Fruit fly (Drosophila melanogaster) whole organism, embryonic: ENCODE measurements around the gene dlp.
A peak's percentile ranks its signal among the peaks of the same experiment; 100 is the strongest.

Experiments
- CG12942 ChIP-seq: fragments of 200-800 bp; sonication (Bioruptor generic); optimal IDR thresholded peaks from 3 replicates; lab custom pipeline; 2016; ENCODE audit warnings: missing biosample characterization, missing genetic modification characterization
- CG13775 ChIP-seq: fragments of 200-800 bp; sonication (Bioruptor generic); optimal IDR thresholded peaks from 3 replicates; lab custom pipeline; 2017; ENCODE audit warnings: missing biosample characterization, mild to moderate bottlenecking, missing genetic modification characterization
- CG15011 ChIP-seq: fragments of 200-800 bp; sonication (Bioruptor generic); optimal IDR thresholded peaks from 3 replicates; lab custom pipeline; 2018; ENCODE audit warnings: missing biosample characterization, mild to moderate bottlenecking, missing genetic modification characterization
- CG18262 ChIP-seq: fragments of 200-800 bp; optimal IDR thresholded peaks from 3 replicates; lab custom pipeline; 2019; ENCODE audit warnings: missing biosample characterization, mild to moderate bottlenecking, missing genetic modification characterization, moderate library complexity
- CG18599 ChIP-seq: fragments of 200-800 bp; sonication (Bioruptor generic); optimal IDR thresholded peaks from 3 replicates; lab custom pipeline; 2017; ENCODE audit warnings: missing biosample characterization, missing genetic modification characterization, mild to moderate bottlenecking, moderate library complexity, missing genetic modification reagents
- CG2712 ChIP-seq: fragments of 200-800 bp; optimal IDR thresholded peaks from 3 replicates; lab custom pipeline; 2019; ENCODE audit warnings: missing biosample characterization, mild to moderate bottlenecking, missing genetic modification characterization, moderate library complexity
- CG2875 ChIP-seq: fragments of 200-800 bp; sonication (Bioruptor generic); optimal IDR thresholded peaks from 2 replicates; lab custom pipeline; 2017; ENCODE audit warnings: missing biosample characterization, mild to moderate bottlenecking, missing genetic modification characterization, missing genetic modification reagents
- CG3065 ChIP-seq: fragments of 200-800 bp; sonication (Bioruptor generic); optimal IDR thresholded peaks from 2 replicates; lab custom pipeline; 2016; ENCODE audit warnings: missing biosample characterization, missing genetic modification characterization
- CG31441 ChIP-seq: fragments of 200-800 bp; sonication (Bioruptor generic); IDR thresholded peaks from 2 replicates; pipeline ENCODE4 v1.3.6; 2022; ENCODE audit warnings: missing biosample characterization, missing genetic modification characterization
- CG32772 ChIP-seq: fragments of 200-800 bp; sonication (Bioruptor generic); IDR thresholded peaks from 2 replicates; pipeline ENCODE4 v1.3.6; 2022; ENCODE audit warnings: missing biosample characterization, missing genetic modification characterization
- CG34422 ChIP-seq: fragments of 200-800 bp; sonication (Bioruptor generic); IDR thresholded peaks from 3 replicates; pipeline ENCODE4 v1.3.6; 2022; ENCODE audit warnings: missing biosample characterization, missing genetic modification characterization
- CG3838 ChIP-seq: fragments of 200-800 bp; sonication (Bioruptor generic); optimal IDR thresholded peaks from 3 replicates; lab custom pipeline; 2016; ENCODE audit warnings: missing biosample characterization, missing genetic modification characterization
- CG42726 ChIP-seq: fragments of 200-800 bp; sonication (Bioruptor generic); IDR thresholded peaks from 2 replicates; pipeline ENCODE4 v1.3.6; 2022; ENCODE audit warnings: missing biosample characterization, missing genetic modification characterization; ENCODE audit not compliant: partially characterized antibody
- CG7271 ChIP-seq: fragments of 200-800 bp; sonication (Bioruptor generic); optimal IDR thresholded peaks from 2 replicates; lab custom pipeline; 2018; ENCODE audit warnings: missing biosample characterization, mild to moderate bottlenecking, missing genetic modification characterization, moderate library complexity
- CG9609 ChIP-seq: fragments of 200-800 bp; sonication (Bioruptor generic); optimal IDR thresholded peaks from 3 replicates; lab custom pipeline; 2016; ENCODE audit warnings: missing biosample characterization, missing genetic modification characterization
- CTCF ChIP-seq: fragments of 200-800 bp; sonication (Bioruptor generic); optimal IDR thresholded peaks from 2 replicates; lab custom pipeline; 2017; ENCODE audit warnings: missing biosample characterization, mild to moderate bottlenecking, missing genetic modification characterization, moderate library complexity
- CkIIα-i1 ChIP-seq: fragments of 200-800 bp; sonication (Bioruptor generic); IDR thresholded peaks from 2 replicates; pipeline ENCODE4 v1.3.6; 2022; ENCODE audit warnings: missing biosample characterization, missing genetic modification characterization
- Dfd ChIP-seq, 2 experiments: fragments of >200 bp; optimal IDR thresholded peaks; 2 replicates each; lab custom pipeline; 2017; ENCODE audit warnings: missing biosample characterization in 2 of 2, missing genetic modification characterization in 2 of 2
- Ets97D ChIP-seq: fragments of 200-800 bp; sonication (Bioruptor generic); optimal IDR thresholded peaks from 3 replicates; lab custom pipeline; 2016; ENCODE audit warnings: missing biosample characterization, missing genetic modification characterization
- NC2α ChIP-seq: fragments of 200-800 bp; sonication (Bioruptor generic); optimal IDR thresholded peaks from 2 replicates; lab custom pipeline; 2016; ENCODE audit warnings: missing biosample characterization, missing genetic modification characterization
- NFAT ChIP-seq: fragments of 200-800 bp; sonication (Bioruptor generic); IDR thresholded peaks from 2 replicates; pipeline ENCODE4 v1.3.6; 2022; ENCODE audit warnings: missing biosample characterization, missing genetic modification characterization
- Oaz ChIP-seq: fragments of 200-800 bp; sonication (Bioruptor generic); IDR thresholded peaks from 2 replicates; pipeline ENCODE4 v1.3.6; 2022; ENCODE audit warnings: missing biosample characterization, missing genetic modification characterization
- Rfx ChIP-seq: fragments of 200-800 bp; sonication (Bioruptor generic); IDR thresholded peaks from 2 replicates; pipeline ENCODE4 v1.3.6; 2022; ENCODE audit warnings: missing biosample characterization, missing genetic modification characterization
- Side ChIP-seq: fragments of 200-800 bp; sonication (Bioruptor generic); optimal IDR thresholded peaks from 2 replicates; lab custom pipeline; 2016; ENCODE audit warnings: missing biosample characterization, missing genetic modification characterization
- TFAM ChIP-seq: fragments of 200-800 bp; sonication (Bioruptor generic); optimal IDR thresholded peaks from 2 replicates; lab custom pipeline; 2017; ENCODE audit warnings: missing biosample characterization, missing genetic modification characterization, inconsistent platforms
- Tbp ChIP-seq: fragments of >200 bp; optimal IDR thresholded peaks from 2 replicates; lab custom pipeline; 2018; ENCODE audit warnings: missing biosample characterization, missing genetic modification characterization
- abd-A ChIP-seq: fragments of 200-800 bp; sonication (Bioruptor generic); optimal IDR thresholded peaks from 3 replicates; lab custom pipeline; 2019; ENCODE audit warnings: missing biosample characterization, mild to moderate bottlenecking, missing genetic modification characterization, moderate library complexity
- ap ChIP-seq: fragments of 200-800 bp; sonication (Bioruptor generic); IDR thresholded peaks from 2 replicates; pipeline ENCODE4 v1.3.6; 2022; ENCODE audit warnings: missing biosample characterization, missing genetic modification characterization
- ase ChIP-seq: fragments of 200-800 bp; sonication (Bioruptor generic); IDR thresholded peaks from 3 replicates; pipeline ENCODE4 v1.3.6; 2022; ENCODE audit warnings: missing biosample characterization, missing genetic modification characterization
- chinmo ChIP-seq: fragments of 200-800 bp; sonication (Bioruptor generic); IDR thresholded peaks from 4 replicates; pipeline ENCODE4 v1.3.6; 2022; ENCODE audit warnings: missing biosample characterization, missing genetic modification characterization; ENCODE audit not compliant: partially characterized antibody
- crc ChIP-seq: fragments of 200-800 bp; sonication (Bioruptor generic); optimal IDR thresholded peaks from 2 replicates; lab custom pipeline; 2016; ENCODE audit warnings: missing biosample characterization, missing genetic modification characterization
- croc ChIP-seq: fragments of 200-800 bp; sonication (Bioruptor generic); conservative IDR thresholded peaks from 3 replicates; pipeline ENCODE4 v1.3.6; 2022; ENCODE audit warnings: missing biosample characterization, missing genetic modification characterization
- da ChIP-seq: fragments of 200-800 bp; sonication (Bioruptor generic); optimal IDR thresholded peaks from 2 replicates; lab custom pipeline; 2016; ENCODE audit warnings: missing biosample characterization, missing genetic modification characterization
- dati ChIP-seq: fragments of 200-800 bp; sonication (Bioruptor generic); IDR thresholded peaks from 2 replicates; pipeline ENCODE4 v1.3.6; 2022; ENCODE audit warnings: missing biosample characterization, missing genetic modification characterization
- emc ChIP-seq: fragments of 200-800 bp; sonication (Bioruptor generic); optimal IDR thresholded peaks from 2 replicates; lab custom pipeline; 2016; ENCODE audit warnings: missing biosample characterization, missing genetic modification characterization
- ems ChIP-seq: fragments of 200-800 bp; sonication (Bioruptor generic); optimal IDR thresholded peaks from 3 replicates; lab custom pipeline; 2016; ENCODE audit warnings: missing biosample characterization, missing genetic modification characterization
- fd64A ChIP-seq: fragments of 200-800 bp; sonication (Bioruptor generic); optimal IDR thresholded peaks from 3 replicates; lab custom pipeline; 2018; ENCODE audit warnings: missing biosample characterization, mild to moderate bottlenecking, missing genetic modification characterization
- fd96Cb ChIP-seq: fragments of 200-800 bp; sonication (Bioruptor generic); optimal IDR thresholded peaks from 2 replicates; lab custom pipeline; 2018; ENCODE audit warnings: missing biosample characterization, mild to moderate bottlenecking, missing genetic modification characterization, moderate library complexity
- gfzf ChIP-seq: fragments of 200-800 bp; sonication (Bioruptor generic); optimal IDR thresholded peaks from 2 replicates; lab custom pipeline; 2016; ENCODE audit warnings: missing biosample characterization, mild to moderate bottlenecking, missing genetic modification characterization, moderate library complexity
- gsb ChIP-seq: fragments of 200-800 bp; sonication (Bioruptor generic); IDR thresholded peaks from 2 replicates; pipeline ENCODE4 v1.3.6; 2022; ENCODE audit warnings: missing biosample characterization, missing genetic modification characterization
- ind ChIP-seq: fragments of 200-800 bp; sonication (Bioruptor generic); optimal IDR thresholded peaks from 3 replicates; lab custom pipeline; 2016; ENCODE audit warnings: missing biosample characterization, missing genetic modification characterization
- jigr1 ChIP-seq: fragments of 200-800 bp; sonication (Bioruptor generic); IDR thresholded peaks from 3 replicates; pipeline ENCODE4 v1.3.6; 2022; ENCODE audit warnings: missing biosample characterization, missing genetic modification characterization
- jumu ChIP-seq: fragments of 200-800 bp; sonication (Bioruptor generic); optimal IDR thresholded peaks from 3 replicates; lab custom pipeline; 2016; ENCODE audit warnings: missing biosample characterization, missing genetic modification characterization
- lilli ChIP-seq: fragments of 200-800 bp; sonication (Bioruptor generic); optimal IDR thresholded peaks from 3 replicates; lab custom pipeline; 2016; ENCODE audit warnings: missing biosample characterization, missing genetic modification characterization
- lmd ChIP-seq: fragments of 200-800 bp; sonication (Bioruptor generic); IDR thresholded peaks from 2 replicates; pipeline ENCODE4 v1.3.6; 2022; ENCODE audit warnings: missing biosample characterization, missing genetic modification characterization
- mam ChIP-seq: fragments of 200-800 bp; sonication (Bioruptor generic); optimal IDR thresholded peaks from 3 replicates; lab custom pipeline; 2016; ENCODE audit warnings: missing biosample characterization, missing genetic modification characterization
- mld ChIP-seq: fragments of 200-800 bp; sonication (Bioruptor generic); IDR thresholded peaks from 3 replicates; pipeline ENCODE4 v1.3.6; 2022; ENCODE audit warnings: missing biosample characterization, missing genetic modification characterization; ENCODE audit not compliant: partially characterized antibody
- odd ChIP-seq: fragments of 200-800 bp; sonication (Bioruptor generic); optimal IDR thresholded peaks from 2 replicates; lab custom pipeline; 2017; ENCODE audit warnings: missing biosample characterization, mild to moderate bottlenecking, missing genetic modification characterization
- org-1 ChIP-seq: fragments of 200-800 bp; sonication (Bioruptor generic); optimal IDR thresholded peaks from 2 replicates; lab custom pipeline; 2017; ENCODE audit warnings: missing biosample characterization, missing genetic modification characterization
- rib ChIP-seq: fragments of 200-800 bp; sonication (Bioruptor generic); IDR thresholded peaks from 2 replicates; pipeline ENCODE4 v1.3.6; 2022; ENCODE audit warnings: missing biosample characterization, missing genetic modification characterization
- yki ChIP-seq: fragments of >200 bp; optimal IDR thresholded peaks from 3 replicates; lab custom pipeline; 2018

Gene dlp

DNA sequence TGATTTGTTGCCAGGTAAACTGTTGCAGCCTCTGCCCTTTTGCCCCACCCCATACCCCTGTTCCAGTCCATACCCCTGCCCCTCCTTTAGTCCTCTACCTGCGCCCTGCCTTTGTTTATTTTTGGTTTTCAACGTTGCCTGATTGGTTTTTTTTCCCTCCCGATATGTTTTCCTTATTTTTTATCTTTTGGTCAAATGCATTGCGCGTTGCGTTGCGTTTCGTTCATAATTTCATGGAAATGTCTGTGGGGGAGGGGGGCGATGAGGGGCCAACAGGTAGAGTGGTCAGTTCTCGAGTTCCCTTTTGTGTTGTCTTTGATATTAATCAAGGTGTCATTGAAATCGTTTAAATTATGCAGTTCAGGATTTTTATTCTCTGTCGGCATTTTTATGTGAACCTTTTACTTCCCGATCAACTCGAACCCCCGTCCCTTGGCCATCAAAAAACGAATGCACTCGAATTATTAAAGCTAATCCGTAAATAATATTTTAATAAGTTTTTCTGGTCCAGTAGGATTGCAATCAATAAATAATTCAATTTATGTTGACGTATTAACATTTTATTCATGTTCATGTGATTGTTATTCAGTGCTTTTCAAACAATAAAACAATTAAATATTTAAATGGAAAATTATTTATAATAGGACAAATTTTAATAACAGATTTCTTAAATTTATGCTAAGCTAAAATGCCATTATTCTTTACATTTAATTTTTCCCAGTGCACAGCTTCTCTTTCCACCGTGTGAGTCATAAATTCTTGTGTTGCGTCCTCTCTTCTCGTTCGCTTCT is 2.6 kb downstream of the dlp start (continued):
- TF ChIP-seq CG9609 (GFP tag; lab: Kevin White, UChicago) (no peak), dati (no peak), CG15011 (GFP tag; lab: Kevin White, UChicago) (peak; percentile 54), CG2712 (tag; lab: Kevin White, UChicago) (peak; percentile 96), CTCF (GFP tag; lab: Kevin White, UChicago) (peak; percentile 19), Ets97D (GFP tag; lab: Kevin White, UChicago) (no peak), CG42726 (GFP tag; lab: Robert Waterston, UW) (no peak), gfzf (GFP tag; lab: Kevin White, UChicago) (no peak), ase (no peak; the same call in 2 of the 3 replicates), CG2875 (GFP tag; lab: Kevin White, UChicago) (peak; percentile 64), CG18262 (tag; lab: Kevin White, UChicago) (peak; percentile 96), Side (GFP tag; lab: Kevin White, UChicago) (no peak), ems (no peak), CG3838 (GFP tag; lab: Kevin White, UChicago) (no peak), lilli (GFP tag; lab: Kevin White, UChicago) (peak; percentile 29), gsb (GFP tag; lab: Robert Waterston, UW) (no peak), da (GFP tag; lab: Kevin White, UChicago) (no peak), mam (GFP tag; lab: Kevin White, UChicago) (no peak), mld (no peak), chinmo (no peak), NC2α (no peak), lmd (peak; percentile 46; the same call in 1 of the 2 replicates), ap (GFP tag; lab: Robert Waterston, UW) (0 out of 2 replicates have a peak, but pooled peaks have one; percentile 11), CG18599 (GFP tag; lab: Kevin White, UChicago) (peak; percentile 36), CG32772 (GFP tag; lab: Robert Waterston, UW) (peak; percentile 32; the same call in 1 of the 2 replicates), fd64A (GFP tag; lab: Kevin White, UChicago) (no peak), ind (peak; percentile 5), CG31441 (GFP tag; lab: Robert Waterston, UW) (peak; percentile 87), jigr1 (GFP tag; lab: Robert Waterston, UW) (no peak), jumu (GFP tag; lab: Kevin White, UChicago) (no peak), CG7271 (tag; lab: Kevin White, UChicago) (peak; percentile 3), Oaz (GFP tag; lab: Robert Waterston, UW) (no peak), crc (GFP tag; lab: Kevin White, UChicago) (no peak), emc (GFP tag; lab: Kevin White, UChicago) (no peak), CG3065 (peak; percentile 63), abd-A (peak; percentile 43), yki (no peak), fd96Cb (tag; lab: Kevin White, UChicago) (peak; percentile 74), NFAT (GFP tag; lab: Robert Waterston, UW) (no peak), odd (peak; percentile 57), Tbp (GFP tag; lab: Kevin White, UChicago) (no peak), TFAM (no peak), Rfx (GFP tag; lab: Robert Waterston, UW) (no peak), CkIIα-i1 (GFP tag; lab: Robert Waterston, UW) (no peak), rib (GFP tag; lab: Robert Waterston, UW) (no peak), CG12942 (peak; percentile 23), croc (GFP tag; lab: Robert Waterston, UW) (peak; percentile 65), Dfd (GFP tag; optimal IDR thresholded peaks at IDR 0.05; lab: Kevin White, UChicago) (no peak), org-1 (GFP tag; lab: Kevin White, UChicago) (peak; percentile 42), CG13775 (GFP tag; lab: Kevin White, UChicago) (peak; percentile 77), CG34422 (GFP tag; lab: Robert Waterston, UW) (0 out of 3 replicates have a peak, but pooled peaks have one; percentile 67)
